Worm (Caenorhabditis elegans): ENCODE data around the gene clec-189.

Gene clec-189

ce11 chrIV:15120746-15121145 lies at the start of gene clec-189:
clec-189 (plus strand) TSS chrIV:15120837.
- TF ChIP-seq hmg-4 (GFP tag; optimal IDR thresholded peaks at IDR 0.05) (no peak), hnd-1 (tag; optimal IDR thresholded peaks at IDR 0.05) (no peak), B0310.2 (tag; optimal IDR thresholded peaks at IDR 0.05) (no peak), ceh-13 (GFP tag; optimal IDR thresholded peaks at IDR 0.05) (no peak), ets-7 (tag; optimal IDR thresholded peaks at IDR 0.05) (no peak), tbx-37 (GFP tag; conservative IDR thresholded peaks at IDR 0.05) (no peak), F13C5.2 (tag; optimal IDR thresholded peaks at IDR 0.05) (no peak), pes-1 (GFP tag; IDR thresholded peaks at IDR 0.05) (no peak), tra-4 (tag; optimal IDR thresholded peaks at IDR 0.05) (no peak), ama-1 (optimal IDR thresholded peaks at IDR 0.05) (no peak), scrt-1 (GFP tag; IDR thresholded peaks at IDR 0.05) (no peak), tbx-11 (GFP tag; IDR thresholded peaks at IDR 0.05) (no peak), ceh-36 (tag; optimal IDR thresholded peaks at IDR 0.05) (no peak)

- TF ChIP-seq flt-1 (GFP tag; IDR thresholded peaks at IDR 0.05) (no peak), hmg-4 (GFP tag; optimal IDR thresholded peaks at IDR 0.05) (no peak), tbx-11 (GFP tag; IDR thresholded peaks at IDR 0.05) (no peak), B0310.2 (tag; optimal IDR thresholded peaks at IDR 0.05) (no peak), aly-1 (tag; optimal IDR thresholded peaks at IDR 0.05) (no peak), ceh-13 (GFP tag; optimal IDR thresholded peaks at IDR 0.05) (no peak), ceh-36 (tag; optimal IDR thresholded peaks at IDR 0.05) (no peak), scrt-1 (GFP tag; IDR thresholded peaks at IDR 0.05) (no peak), hmbx-1 (tag; optimal IDR thresholded peaks at IDR 0.05) (no peak), sea-1 (GFP tag; conservative IDR thresholded peaks at IDR 0.05) (no peak), hnd-1 (tag; optimal IDR thresholded peaks at IDR 0.05) (no peak), F13C5.2 (tag; optimal IDR thresholded peaks at IDR 0.05) (no peak), ets-7 (tag; optimal IDR thresholded peaks at IDR 0.05) (no peak), tra-4 (tag; optimal IDR thresholded peaks at IDR 0.05) (no peak), tbx-37 (GFP tag; conservative IDR thresholded peaks at IDR 0.05) (no peak)
Observed at ce11 chrIV:15074392-15074791, 46.2 kb upstream of the clec-189 start, which contains the start of gene srt-50. srt-50 (plus strand) TSS chrIV:15074692.

- TF ChIP-seq ceh-36 (tag; optimal IDR thresholded peaks at IDR 0.05) = no peak
- TF ChIP-seq hmbx-1 (tag; optimal IDR thresholded peaks at IDR 0.05) = no peak
- no peak for TF ChIP-seq tbx-37 (GFP tag; conservative IDR thresholded peaks at IDR 0.05)
Observed at ce11 chrIV:15098294-15098693, 22.3 kb upstream of the clec-189 start, which contains the start of gene srt-49. srt-49 (minus strand) TSS chrIV:15098394.

ce11 chrIV:15103224-15103679 lies 17.4 kb upstream of the clec-189 start, which contains the start of gene srt-44:
srt-44 (plus strand) TSS chrIV:15103629.
- TF ChIP-seq ets-7 (tag; optimal IDR thresholded peaks at IDR 0.05) = no peak
- TF ChIP-seq ceh-13 (GFP tag; optimal IDR thresholded peaks at IDR 0.05) = no peak
- TF ChIP-seq ceh-36 (tag; optimal IDR thresholded peaks at IDR 0.05) = no peak
- TF ChIP-seq tbx-37 (GFP tag; conservative IDR thresholded peaks at IDR 0.05) = no peak
- no peak for TF ChIP-seq tra-4 (tag; optimal IDR thresholded peaks at IDR 0.05)
- TF ChIP-seq sea-1 (GFP tag; conservative IDR thresholded peaks at IDR 0.05) = no peak
- TF ChIP-seq hmg-4 (GFP tag; optimal IDR thresholded peaks at IDR 0.05) = no peak
- no peak for TF ChIP-seq ama-1 (optimal IDR thresholded peaks at IDR 0.05)
- no peak for TF ChIP-seq hnd-1 (tag; optimal IDR thresholded peaks at IDR 0.05)
- no peak for TF ChIP-seq B0310.2 (tag; optimal IDR thresholded peaks at IDR 0.05)
- no peak for TF ChIP-seq scrt-1 (GFP tag; IDR thresholded peaks at IDR 0.05)
- TF ChIP-seq F13C5.2 (tag; optimal IDR thresholded peaks at IDR 0.05) = no peak
- TF ChIP-seq pes-1 (GFP tag; IDR thresholded peaks at IDR 0.05) = no peak
- TF ChIP-seq hmbx-1 (tag; optimal IDR thresholded peaks at IDR 0.05) = no peak
- no peak for TF ChIP-seq tbx-11 (GFP tag; IDR thresholded peaks at IDR 0.05)
- TF ChIP-seq aly-1 (tag; optimal IDR thresholded peaks at IDR 0.05) = no peak

ce11 chrIV:15107218-15107617 lies 13.4 kb upstream of the clec-189 start:
- no peak for TF ChIP-seq flt-1 (GFP tag; IDR thresholded peaks at IDR 0.05)
- peak; percentile 31 for TF ChIP-seq F13C5.2 (tag; optimal IDR thresholded peaks at IDR 0.05)

- TF ChIP-seq ceh-36 (tag; optimal IDR thresholded peaks at IDR 0.05) = no peak
- TF ChIP-seq pes-1 (GFP tag; IDR thresholded peaks at IDR 0.05) = no peak
- TF ChIP-seq tbx-11 (GFP tag; IDR thresholded peaks at IDR 0.05) = no peak
- no peak for TF ChIP-seq ets-7 (tag; optimal IDR thresholded peaks at IDR 0.05)
- no peak for TF ChIP-seq hmg-4 (GFP tag; optimal IDR thresholded peaks at IDR 0.05)
- TF ChIP-seq aly-1 (tag; optimal IDR thresholded peaks at IDR 0.05) = no peak
- no peak for TF ChIP-seq hmbx-1 (tag; optimal IDR thresholded peaks at IDR 0.05)
- no peak for TF ChIP-seq sea-1 (GFP tag; conservative IDR thresholded peaks at IDR 0.05)
- TF ChIP-seq tbx-37 (GFP tag; conservative IDR thresholded peaks at IDR 0.05) = no peak
- TF ChIP-seq scrt-1 (GFP tag; IDR thresholded peaks at IDR 0.05) = no peak
- TF ChIP-seq F13C5.2 (tag; optimal IDR thresholded peaks at IDR 0.05) = no peak
- no peak for TF ChIP-seq tra-4 (tag; optimal IDR thresholded peaks at IDR 0.05)
- TF ChIP-seq ama-1 (optimal IDR thresholded peaks at IDR 0.05) = no peak
- TF ChIP-seq B0310.2 (tag; optimal IDR thresholded peaks at IDR 0.05) = no peak
- no peak for TF ChIP-seq ceh-13 (GFP tag; optimal IDR thresholded peaks at IDR 0.05)
- no peak for TF ChIP-seq hnd-1 (tag; optimal IDR thresholded peaks at IDR 0.05)
- no peak for TF ChIP-seq flt-1 (GFP tag; IDR thresholded peaks at IDR 0.05)
Observed at ce11 chrIV:15108475-15108874, 12.2 kb upstream of the clec-189 start, which contains the start of gene M199.2. M199.2 (plus strand) TSS chrIV:15108775.

- TF ChIP-seq ceh-13 (GFP tag; optimal IDR thresholded peaks at IDR 0.05) (no peak), ama-1 (optimal IDR thresholded peaks at IDR 0.05) (no peak), tbx-37 (GFP tag; conservative IDR thresholded peaks at IDR 0.05) (no peak), hmbx-1 (tag; optimal IDR thresholded peaks at IDR 0.05) (no peak), F13C5.2 (tag; optimal IDR thresholded peaks at IDR 0.05) (no peak), ets-7 (tag; optimal IDR thresholded peaks at IDR 0.05) (no peak), B0310.2 (tag; optimal IDR thresholded peaks at IDR 0.05) (no peak), hmg-4 (GFP tag; optimal IDR thresholded peaks at IDR 0.05) (no peak), scrt-1 (GFP tag; IDR thresholded peaks at IDR 0.05) (no peak), pes-1 (GFP tag; IDR thresholded peaks at IDR 0.05) (no peak), sea-1 (GFP tag; conservative IDR thresholded peaks at IDR 0.05) (no peak), hnd-1 (tag; optimal IDR thresholded peaks at IDR 0.05) (no peak), tra-4 (tag; optimal IDR thresholded peaks at IDR 0.05) (no peak)
Observed at ce11 chrIV:15113117-15113516, 7.5 kb upstream of the clec-189 start, which contains the start of gene M199.134. M199.134 (minus strand) TSS chrIV:15113217.
